Worm (Caenorhabditis elegans) whole organism, L4 larva: ENCODE measurements around the gene T26C12.2.

Source experiments
- F49E8.2 ChIP-seq: sonication (generic microtip); optimal IDR thresholded peaks from 2 replicates; lab custom pipeline; 2016; ENCODE audit warnings: missing compliant biosample characterization, mild to moderate bottlenecking, missing genetic modification characterization, borderline replicate concordance
- ZK546.5 ChIP-seq, 2 experiments: sonication (generic microtip); optimal IDR thresholded peaks; 2 replicates each; lab custom pipeline; 2017; ENCODE audit warnings: missing biosample characterization in 2 of 2, missing genetic modification characterization in 2 of 2
- ama-1 ChIP-seq: fragments of 150-350 bp; optimal IDR thresholded peaks from 2 replicates; lab custom pipeline; 2014; ENCODE audit warnings: inconsistent platforms, mixed read lengths
- jun-1 ChIP-seq: fragments of 150-350 bp; optimal IDR thresholded peaks from 2 replicates; lab custom pipeline; 2014; ENCODE audit warnings: missing biosample characterization, missing genetic modification reagents, missing genetic modification characterization
- lin-38 ChIP-seq: fragments of 200-800 bp; sonication (Bioruptor generic); IDR thresholded peaks from 2 replicates; pipeline ENCODE4 v1.3.6; 2022; ENCODE audit warnings: missing genetic modification reagents, missing genetic modification characterization, missing compliant biosample characterization
- nhr-102 ChIP-seq: sonication (generic microtip); optimal IDR thresholded peaks from 2 replicates; lab custom pipeline; 2016; ENCODE audit warnings: mild to moderate bottlenecking, missing genetic modification characterization, moderate library complexity, missing compliant biosample characterization
- nhr-6 ChIP-seq: fragments of 150-350 bp; optimal IDR thresholded peaks from 2 replicates; lab custom pipeline; 2014; ENCODE audit warnings: missing biosample characterization, missing genetic modification characterization
- nhr-76 ChIP-seq: fragments of 150-350 bp; optimal IDR thresholded peaks from 2 replicates; lab custom pipeline; 2014; ENCODE audit warnings: missing biosample characterization, missing genetic modification characterization
- skn-1 ChIP-seq: fragments of 150-350 bp; optimal IDR thresholded peaks from 2 replicates; lab custom pipeline; 2014; ENCODE audit warnings: missing biosample characterization, missing genetic modification characterization
- snpc-4 ChIP-seq: fragments of 150-350 bp; optimal IDR thresholded peaks from 2 replicates; lab custom pipeline; 2014; ENCODE audit warnings: missing biosample characterization, missing genetic modification characterization

- TF ChIP-seq nhr-102: no peak
- TF ChIP-seq F49E8.2 (tag; lab: Kevin White, UChicago): no peak
- TF ChIP-seq nhr-6: no peak
- no peak for TF ChIP-seq lin-38
- TF ChIP-seq skn-1 (tag; lab: Kevin White, UChicago): no peak
- no peak for TF ChIP-seq nhr-76
- no peak for TF ChIP-seq ZK546.5 (tag; optimal IDR thresholded peaks at IDR 0.05; lab: Kevin White, UChicago)
- no peak for TF ChIP-seq jun-1 (tag; lab: Kevin White, UChicago)
- no peak for TF ChIP-seq snpc-4
- TF ChIP-seq ama-1 (lab: Kevin White, UChicago): no peak
Observed at ce11 chrIV:3254443-3254842, 11.1 kb downstream of the T26C12.2 start, which contains the start of gene dmd-9.
